Worm (Caenorhabditis elegans) whole organism, L1 larva: ENCODE data around the gene ced-7.

ENCODE experiments used
- F16B12.6 ChIP-seq: fragments of 150-350 bp; optimal IDR thresholded peaks from 2 replicates; lab custom pipeline; 2014; ENCODE audit warnings: missing biosample characterization, missing genetic modification characterization
- Y116A8C.19 ChIP-seq: sonication (generic microtip); optimal IDR thresholded peaks from 2 replicates; lab custom pipeline; 2016; ENCODE audit warnings: missing compliant biosample characterization, missing genetic modification characterization, borderline replicate concordance
- aly-2 ChIP-seq: fragments of 150-350 bp; optimal IDR thresholded peaks from 2 replicates; lab custom pipeline; 2014; ENCODE audit warnings: missing biosample characterization, missing genetic modification characterization
- ama-1 ChIP-seq: fragments of 150-350 bp; optimal IDR thresholded peaks from 2 replicates; lab custom pipeline; 2014
- blmp-1 ChIP-seq: fragments of 150-350 bp; optimal IDR thresholded peaks from 2 replicates; lab custom pipeline; 2014; ENCODE audit warnings: missing biosample characterization, missing genetic modification characterization
- ceh-63 ChIP-seq: fragments of 200-800 bp; sonication (Bioruptor generic); optimal IDR thresholded peaks from 2 replicates; lab custom pipeline; 2018; ENCODE audit warnings: mild to moderate bottlenecking, missing genetic modification characterization, missing compliant biosample characterization
- ceh-8 ChIP-seq: fragments of 200-800 bp; sonication (Bioruptor generic); optimal IDR thresholded peaks from 2 replicates; lab custom pipeline; 2018; ENCODE audit warnings: mild to moderate bottlenecking, missing genetic modification characterization, moderate library complexity, missing compliant biosample characterization
- ceh-88 ChIP-seq: fragments of 200-800 bp; sonication (Bioruptor generic); IDR thresholded peaks from 2 replicates; pipeline ENCODE4 v1.3.6; 2022; ENCODE audit warnings: missing genetic modification characterization, missing compliant biosample characterization
- ceh-90 ChIP-seq: sonication (generic microtip); optimal IDR thresholded peaks from 2 replicates; lab custom pipeline; 2016; ENCODE audit warnings: missing genetic modification characterization, missing compliant biosample characterization
- ces-1 ChIP-seq: fragments of 150-350 bp; optimal IDR thresholded peaks from 2 replicates; lab custom pipeline; 2014; ENCODE audit warnings: missing biosample characterization, missing genetic modification reagents, missing genetic modification characterization
- dpl-1 ChIP-seq, 3 experiments: fragments of 150-350 bp in 2 of 3; sonication (generic microtip) in 1 of 3; optimal IDR thresholded peaks; 2 replicates each; lab custom pipeline; 2014 to 2017; ENCODE audit warnings: missing biosample characterization in 3 of 3, missing genetic modification characterization in 3 of 3, missing genetic modification reagents in 3 of 3
- egl-13 ChIP-seq: sonication (generic microtip); optimal IDR thresholded peaks from 2 replicates; lab custom pipeline; 2016; ENCODE audit warnings: missing genotype, missing genetic modification reagents, missing genetic modification characterization, missing compliant biosample characterization
- egl-27 ChIP-seq, 2 experiments: fragments of 150-350 bp in 1 of 2; sonication (generic microtip); optimal IDR thresholded peaks; 3 replicates each; lab custom pipeline; 2017 to 2018; ENCODE audit warnings: missing biosample characterization in 2 of 2, missing genetic modification characterization in 2 of 2, missing genetic modification reagents in 2 of 2
- elt-2 ChIP-seq: sonication (generic microtip); optimal IDR thresholded peaks from 2 replicates; lab custom pipeline; 2016; ENCODE audit warnings: missing genetic modification characterization, mild to moderate bottlenecking, inconsistent platforms, missing compliant biosample characterization, missing genetic modification reagents
- elt-3 ChIP-seq, 6 experiments: fragments of 150-350 bp in 1 of 6; sonication (generic microtip); optimal IDR thresholded peaks; 2 replicates each; lab custom pipeline; 2017 to 2018; ENCODE audit warnings: missing biosample characterization in 6 of 6, missing genetic modification characterization in 6 of 6, inconsistent platforms in 1 of 6
- ets-5 ChIP-seq: fragments of 200-800 bp; sonication (Bioruptor generic); IDR thresholded peaks from 2 replicates; pipeline ENCODE4 v1.3.6; 2022; ENCODE audit warnings: missing genetic modification characterization, missing compliant biosample characterization
- fkh-8 ChIP-seq: sonication (generic microtip); optimal IDR thresholded peaks from 2 replicates; lab custom pipeline; 2016; ENCODE audit warnings: mild to moderate bottlenecking, missing genetic modification characterization, missing compliant biosample characterization
- hpl-2 ChIP-seq: fragments of 150-350 bp; optimal IDR thresholded peaks from 2 replicates; lab custom pipeline; 2014; ENCODE audit warnings: missing biosample characterization, missing genetic modification reagents, missing genetic modification characterization
- jun-1 ChIP-seq: fragments of 150-350 bp; optimal IDR thresholded peaks from 2 replicates; lab custom pipeline; 2014; ENCODE audit warnings: missing biosample characterization, missing genetic modification reagents, missing genetic modification characterization
- lin-13 ChIP-seq: fragments of 150-350 bp; optimal IDR thresholded peaks from 2 replicates; lab custom pipeline; 2014; ENCODE audit warnings: missing biosample characterization, missing genetic modification reagents, missing genetic modification characterization
- lin-14 ChIP-seq: fragments of 200-800 bp; sonication (Bioruptor generic); optimal IDR thresholded peaks from 2 replicates; lab custom pipeline; 2018; ENCODE audit warnings: mild to moderate bottlenecking, missing genetic modification characterization, moderate library complexity, missing compliant biosample characterization
- lin-35 ChIP-seq, 2 experiments: fragments of 150-350 bp; optimal IDR thresholded peaks; 2 replicates each; lab custom pipeline; 2014; ENCODE audit warnings: missing biosample characterization in 2 of 2, missing genetic modification characterization in 2 of 2, missing genetic modification reagents in 2 of 2
- lin-39 ChIP-seq: fragments of 150-350 bp; optimal IDR thresholded peaks from 2 replicates; lab custom pipeline; 2014; ENCODE audit warnings: missing biosample characterization, missing genetic modification reagents, missing genetic modification characterization
- lsy-2 ChIP-seq, 2 experiments: fragments of 150-350 bp; optimal IDR thresholded peaks; 2 replicates each; lab custom pipeline; 2014; ENCODE audit warnings: missing biosample characterization in 2 of 2, missing genetic modification characterization in 2 of 2
- mdl-1 ChIP-seq, 2 experiments: fragments of 150-350 bp; optimal IDR thresholded peaks; 2 replicates each; lab custom pipeline; 2014 to 2017; ENCODE audit warnings: missing biosample characterization in 2 of 2, missing genetic modification characterization in 2 of 2, inconsistent platforms in 1 of 2
- mep-1 ChIP-seq: fragments of 150-350 bp; optimal IDR thresholded peaks from 2 replicates; lab custom pipeline; 2014; ENCODE audit warnings: missing biosample characterization, missing genetic modification characterization
- nhr-11 ChIP-seq: fragments of 150-350 bp; optimal IDR thresholded peaks from 2 replicates; lab custom pipeline; 2014; ENCODE audit warnings: missing biosample characterization, missing genetic modification characterization
- nhr-12 ChIP-seq: sonication (generic microtip); optimal IDR thresholded peaks from 2 replicates; lab custom pipeline; 2017; ENCODE audit warnings: missing biosample characterization, missing genetic modification characterization
- nhr-19 ChIP-seq: fragments of 200-800 bp; sonication (Bioruptor generic); conservative IDR thresholded peaks from 2 replicates; pipeline ENCODE4 v1.3.6; 2022; ENCODE audit warnings: missing genetic modification characterization, missing compliant biosample characterization
- nhr-84 ChIP-seq: sonication (generic microtip); optimal IDR thresholded peaks from 2 replicates; lab custom pipeline; 2017; ENCODE audit warnings: missing biosample characterization, missing genetic modification characterization
- nhr-90 ChIP-seq: sonication (generic microtip); optimal IDR thresholded peaks from 2 replicates; lab custom pipeline; 2016; ENCODE audit warnings: mild to moderate bottlenecking, missing genetic modification characterization, missing compliant biosample characterization; ENCODE audit not compliant: poor library complexity
- pax-3 ChIP-seq: fragments of 200-800 bp; sonication (Bioruptor generic); optimal IDR thresholded peaks from 2 replicates; lab custom pipeline; 2018; ENCODE audit warnings: mild to moderate bottlenecking, missing genetic modification characterization, moderate library complexity, missing compliant biosample characterization
- pqm-1 ChIP-seq: sonication (generic microtip); optimal IDR thresholded peaks from 3 replicates; lab custom pipeline; 2017; ENCODE audit warnings: missing biosample characterization, missing genetic modification characterization
- rnt-1 ChIP-seq: sonication (generic microtip); optimal IDR thresholded peaks from 2 replicates; lab custom pipeline; 2016; ENCODE audit warnings: mild to moderate bottlenecking, missing genetic modification characterization, moderate library complexity, missing compliant biosample characterization
- skn-1 ChIP-seq: fragments of 150-350 bp; optimal IDR thresholded peaks from 2 replicates; lab custom pipeline; 2014; ENCODE audit warnings: missing biosample characterization, missing genetic modification characterization
- snpc-4 ChIP-seq: fragments of 150-350 bp; optimal IDR thresholded peaks from 2 replicates; lab custom pipeline; 2014; ENCODE audit warnings: missing biosample characterization, missing genetic modification characterization
- snu-23 ChIP-seq: sonication (generic microtip); optimal IDR thresholded peaks from 2 replicates; lab custom pipeline; 2016; ENCODE audit warnings: missing genetic modification characterization, missing compliant biosample characterization
- sptf-1 ChIP-seq: fragments of 150-350 bp; optimal IDR thresholded peaks from 2 replicates; lab custom pipeline; 2014; ENCODE audit warnings: missing biosample characterization, missing genetic modification characterization
- swsn-7 ChIP-seq: sonication (generic microtip); optimal IDR thresholded peaks from 2 replicates; lab custom pipeline; 2016; ENCODE audit warnings: missing genetic modification characterization, missing compliant biosample characterization
- tbx-2 ChIP-seq: sonication (generic microtip); optimal IDR thresholded peaks from 2 replicates; lab custom pipeline; 2016; ENCODE audit warnings: missing genetic modification characterization, missing compliant biosample characterization
- tlp-1 ChIP-seq: fragments of 150-350 bp; optimal IDR thresholded peaks from 2 replicates; lab custom pipeline; 2014; ENCODE audit warnings: missing biosample characterization, missing genetic modification characterization
- unc-30 ChIP-seq: sonication (generic microtip); optimal IDR thresholded peaks from 2 replicates; lab custom pipeline; 2017; ENCODE audit warnings: missing biosample characterization, missing genetic modification characterization
- unc-62 ChIP-seq: fragments of 150-350 bp; optimal IDR thresholded peaks from 2 replicates; lab custom pipeline; 2014; ENCODE audit warnings: missing biosample characterization, missing genetic modification reagents, missing genetic modification characterization
- unc-86 ChIP-seq: sonication (generic microtip); optimal IDR thresholded peaks from 2 replicates; lab custom pipeline; 2016; ENCODE audit warnings: missing genetic modification characterization, missing compliant biosample characterization
- xbp-1 ChIP-seq: sonication (generic microtip); optimal IDR thresholded peaks from 2 replicates; lab custom pipeline; 2016; ENCODE audit warnings: missing genetic modification characterization, missing compliant biosample characterization
- zag-1 ChIP-seq: fragments of 150-350 bp; optimal IDR thresholded peaks from 2 replicates; lab custom pipeline; 2014; ENCODE audit warnings: missing biosample characterization, missing genetic modification characterization
- zip-4 ChIP-seq: fragments of 200-800 bp; sonication (Bioruptor generic); optimal IDR thresholded peaks from 2 replicates; lab custom pipeline; 2018; ENCODE audit warnings: mild to moderate bottlenecking, missing genetic modification characterization, moderate library complexity, missing compliant biosample characterization
- ztf-11 ChIP-seq, 2 experiments: sonication (generic microtip); optimal IDR thresholded peaks; 2 replicates each; lab custom pipeline; 2016 to 2017; ENCODE audit warnings: missing genetic modification characterization in 2 of 2, missing biosample characterization in 1 of 2, missing compliant biosample characterization in 1 of 2
- ztf-4 ChIP-seq: fragments of 150-350 bp; optimal IDR thresholded peaks from 2 replicates; lab custom pipeline; 2014; ENCODE audit warnings: missing biosample characterization, missing genetic modification characterization

ced-7 gene

ce11 chrIII:9523581-9523980, 56.3 kb downstream of the ced-7 start, which contains the start of gene mrps-23 (continued):
- no peak for TF ChIP-seq lin-39 (tag; lab: Kevin White, UChicago)
- peak in 1 of 6 experiments; percentile 12 for TF ChIP-seq elt-3 (tag; optimal IDR thresholded peaks at IDR 0.05; lab: Kevin White, UChicago)
- TF ChIP-seq unc-30 (tag; lab: Kevin White, UChicago): no peak
- no peak for TF ChIP-seq snpc-4 (tag; lab: Kevin White, UChicago)
- TF ChIP-seq mdl-1 (tag; optimal IDR thresholded peaks at IDR 0.05; lab: Kevin White, UChicago): no peak
- TF ChIP-seq pqm-1 (tag; lab: Kevin White, UChicago): no peak
- TF ChIP-seq elt-2: no peak
- TF ChIP-seq egl-13 (tag; lab: Kevin White, UChicago): no peak
- no peak for TF ChIP-seq nhr-19 (GFP tag; lab: Robert Waterston, UW)
- no peak for TF ChIP-seq blmp-1
- TF ChIP-seq ceh-88 (GFP tag; lab: Robert Waterston, UW): no peak
- TF ChIP-seq skn-1 (tag; lab: Kevin White, UChicago): no peak
- no peak for TF ChIP-seq tlp-1 (tag; lab: Kevin White, UChicago)
- no peak for TF ChIP-seq Y116A8C.19 (tag; lab: Kevin White, UChicago)
- TF ChIP-seq ets-5 (GFP tag; lab: Robert Waterston, UW): no peak
- peak in 1 of 2 experiments; percentile 30 for TF ChIP-seq lin-35 (GFP tag; optimal IDR thresholded peaks at IDR 0.05; lab: Kevin White, UChicago)
- peak in 1 of 2 experiments; percentile 35 for TF ChIP-seq lsy-2 (tag; optimal IDR thresholded peaks at IDR 0.05; lab: Kevin White, UChicago)
- TF ChIP-seq ceh-63: no peak
- no peak for TF ChIP-seq nhr-11 (tag; lab: Kevin White, UChicago)
- no peak for TF ChIP-seq ces-1 (GFP tag; lab: Kevin White, UChicago)
- TF ChIP-seq ztf-4 (tag; lab: Kevin White, UChicago): no peak
- peak in 1 of 3 experiments; percentile 7 for TF ChIP-seq dpl-1 (GFP tag; optimal IDR thresholded peaks at IDR 0.05; lab: Kevin White, UChicago)
- no peak for TF ChIP-seq lin-14 (GFP tag; lab: Kevin White, UChicago)
- TF ChIP-seq nhr-12 (tag; lab: Kevin White, UChicago): no peak
- no peak for TF ChIP-seq nhr-84
- no peak for TF ChIP-seq unc-62 (GFP tag; lab: Kevin White, UChicago)
- no peak for TF ChIP-seq jun-1
- no peak for TF ChIP-seq ztf-11 (tag; optimal IDR thresholded peaks at IDR 0.05; lab: Kevin White, UChicago)
- TF ChIP-seq unc-86 (tag; lab: Kevin White, UChicago): no peak
- no peak for TF ChIP-seq zag-1
- TF ChIP-seq zip-4 (GFP tag; lab: Kevin White, UChicago): no peak
- TF ChIP-seq aly-2 (tag; lab: Kevin White, UChicago): no peak
- TF ChIP-seq hpl-2 (GFP tag; lab: Kevin White, UChicago): no peak
- no peak for TF ChIP-seq F16B12.6
- TF ChIP-seq nhr-90: peak; percentile 22
- TF ChIP-seq sptf-1 (tag; lab: Kevin White, UChicago): no peak
- no peak for TF ChIP-seq rnt-1 (tag; lab: Kevin White, UChicago)

- peak; percentile 71 for TF ChIP-seq egl-13 (tag; lab: Kevin White, UChicago)
- TF ChIP-seq lin-13: peak; percentile 89
- peak; percentile 72 for TF ChIP-seq F16B12.6
- TF ChIP-seq snu-23 (GFP tag; lab: Kevin White, UChicago): peak; percentile 95
- TF ChIP-seq mdl-1 (tag; optimal IDR thresholded peaks at IDR 0.05; lab: Kevin White, UChicago): peak in 1 of 2 experiments; percentile 83
- TF ChIP-seq aly-2 (tag; lab: Kevin White, UChicago): peak; percentile 83
- peak; percentile 89 for TF ChIP-seq mep-1 (tag; lab: Kevin White, UChicago)
- peak; percentile 58 for TF ChIP-seq pax-3 (tag; lab: Kevin White, UChicago)
- TF ChIP-seq fkh-8 (tag; lab: Kevin White, UChicago): peak; percentile 86
- no peak for TF ChIP-seq ama-1 (lab: Kevin White, UChicago)
- peak; percentile 70 for TF ChIP-seq hpl-2 (GFP tag; lab: Kevin White, UChicago)
- TF ChIP-seq ceh-90 (tag; lab: Kevin White, UChicago): no peak
- peak; percentile 78 for TF ChIP-seq skn-1 (tag; lab: Kevin White, UChicago)
- peak; percentile 79 for TF ChIP-seq ceh-8 (GFP tag; lab: Kevin White, UChicago)
- TF ChIP-seq elt-2: peak; percentile 56
- TF ChIP-seq unc-86 (tag; lab: Kevin White, UChicago): peak; percentile 88
- TF ChIP-seq nhr-84: no peak
- TF ChIP-seq xbp-1 (tag; lab: Kevin White, UChicago): peak; percentile 90
- peak; percentile 78 for TF ChIP-seq snpc-4 (tag; lab: Kevin White, UChicago)
- peak; percentile 92 for TF ChIP-seq tbx-2 (tag; lab: Kevin White, UChicago)
- peak; percentile 94 to 96 for TF ChIP-seq lsy-2 (tag; optimal IDR thresholded peaks at IDR 0.05; lab: Kevin White, UChicago)
- peak; percentile 91 for TF ChIP-seq swsn-7 (tag; lab: Kevin White, UChicago)
- no peak for TF ChIP-seq Y116A8C.19 (tag; lab: Kevin White, UChicago)
- TF ChIP-seq pqm-1 (tag; lab: Kevin White, UChicago): no peak
- no peak for TF ChIP-seq egl-27 (tag; optimal IDR thresholded peaks at IDR 0.05; lab: Kevin White, UChicago)
- no peak for TF ChIP-seq ceh-63
Observed at ce11 chrIII:9521410-9522090, 58.3 kb downstream of the ced-7 start, which contains the start of the genes clu-1 and prp-40. Gene clu-1, minus strand, starts transcription at chrIII:9521460. Gene prp-40, plus strand, starts transcription at chrIII:9522075.
